Fruit fly (Drosophila melanogaster): ENCODE measurements around the gene shop.

The shop gene

DNA sequence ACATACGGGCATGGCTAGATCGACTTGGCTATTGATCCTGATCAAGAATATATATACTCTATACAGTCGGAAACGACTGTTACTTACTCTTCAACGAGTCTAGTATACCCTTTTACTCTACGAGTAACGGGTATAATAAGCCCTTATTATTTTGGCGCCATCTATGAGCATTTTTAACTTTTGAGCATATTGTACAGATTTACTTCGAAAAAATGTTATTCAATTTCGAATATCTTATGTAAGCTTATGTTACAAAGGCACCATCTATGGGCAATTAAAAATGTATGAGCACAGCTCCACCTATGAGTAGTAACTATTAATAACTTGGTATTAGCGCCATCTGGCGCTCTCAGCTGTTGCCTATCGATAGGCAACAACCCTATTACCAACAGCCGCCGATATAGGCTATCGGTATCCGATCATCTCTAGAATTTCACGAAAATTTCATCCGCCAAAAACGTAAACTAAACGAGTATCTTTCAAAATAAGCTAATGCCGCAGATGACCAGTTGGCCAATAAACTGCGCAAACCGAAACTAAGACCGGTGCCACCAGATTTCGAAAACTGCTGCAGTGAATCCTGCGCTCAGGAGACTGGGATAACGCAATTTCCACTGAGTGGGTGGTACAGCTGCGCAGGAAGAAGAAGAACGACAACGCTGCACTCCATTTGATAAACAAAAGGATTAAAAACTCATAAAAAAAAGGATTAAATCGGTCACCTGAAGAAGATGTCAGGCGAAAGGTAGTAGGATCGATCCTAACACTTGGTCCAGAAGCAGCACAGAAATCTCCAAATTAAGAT lies 4.9 kb downstream of the shop start, which contains the start of gene htk (continued):
- TF ChIP-seq CG7928 (GFP tag; optimal IDR thresholded peaks at IDR 0.05) (peak; percentile 38), wdn (GFP tag; IDR thresholded peaks at IDR 0.05) (no peak), crc (GFP tag; optimal IDR thresholded peaks at IDR 0.05) (no peak), trem (tag; optimal IDR thresholded peaks at IDR 0.05) (peak; percentile 62), bbx (GFP tag; IDR thresholded peaks at IDR 0.05; ENCODE audit: partially characterized antibody) (peak; percentile 96), sob (GFP tag; IDR thresholded peaks at IDR 0.05) (peak; percentile 79), bigmax (GFP tag; optimal IDR thresholded peaks at IDR 0.05) (no peak), Deaf1 (tag; optimal IDR thresholded peaks at IDR 0.05) (peak; percentile 59), CG11085 (GFP tag; IDR thresholded peaks at IDR 0.05) (peak; percentile 72), HLH3B (GFP tag; IDR thresholded peaks at IDR 0.05) (peak; percentile 61), caup (GFP tag; optimal IDR thresholded peaks at IDR 0.05; ENCODE audit: severe bottlenecking) (peak; percentile 58), sim (GFP tag; IDR thresholded peaks at IDR 0.05) (no peak), Adf1 (GFP tag; IDR thresholded peaks at IDR 0.05) (peak; percentile 41; the same call in 1 of the 2 replicates), CG12942 (GFP tag; optimal IDR thresholded peaks at IDR 0.05) (peak; percentile 53), tio (GFP tag; optimal IDR thresholded peaks at IDR 0.05) (no peak), klu (GFP tag; IDR thresholded peaks at IDR 0.05) (no peak; the same call in 1 of the 2 replicates), CG10147 (GFP tag; optimal IDR thresholded peaks at IDR 0.05) (peak; percentile 22), ara (GFP tag; IDR thresholded peaks at IDR 0.05) (0 out of 2 replicates have a peak, but pooled peaks have one; percentile 31), CG17802 (tag; optimal IDR thresholded peaks at IDR 0.05) (no peak), CG1602 (GFP tag; optimal IDR thresholded peaks at IDR 0.05) (peak; percentile 59), CG34422 (GFP tag; IDR thresholded peaks at IDR 0.05) (peak; percentile 96), NC2α (GFP tag; optimal IDR thresholded peaks at IDR 0.05) (peak; percentile 64), Dref (GFP tag; IDR thresholded peaks at IDR 0.05) (peak; percentile 98), Dip2 (GFP tag; IDR thresholded peaks at IDR 0.05) (peak; percentile 91), ewg (GFP tag; optimal IDR thresholded peaks at IDR 0.05) (peak; percentile 40), kni (GFP tag; optimal IDR thresholded peaks at IDR 0.05) (no peak), zen (tag; optimal IDR thresholded peaks at IDR 0.05) (peak; percentile 72), CG10267 (tag; optimal IDR thresholded peaks at IDR 0.05) (peak; percentile 74), CG8765 (GFP tag; IDR thresholded peaks at IDR 0.05) (no peak), trh (GFP tag; optimal IDR thresholded peaks at IDR 0.05) (peak; percentile 60), luna (GFP tag; optimal IDR thresholded peaks at IDR 0.05) (peak; percentile 34), E2f1 (GFP tag; IDR thresholded peaks at IDR 0.05) (peak; percentile 79), Dbx (GFP tag; IDR thresholded peaks at IDR 0.05) (peak; percentile 86; the same call in 2 of the 3 replicates), CG15479 (GFP tag; optimal IDR thresholded peaks at IDR 0.05) (no peak), sug (tag; optimal IDR thresholded peaks at IDR 0.05) (peak; percentile 71), HmgD (GFP tag; optimal IDR thresholded peaks at IDR 0.05) (peak; percentile 91), tgo (GFP tag; IDR thresholded peaks at IDR 0.05) (0 out of 3 replicates have a peak, but pooled peaks have one; percentile 26), pnt (GFP tag; optimal IDR thresholded peaks at IDR 0.05) (peak; percentile 78), CG4360 (GFP tag; IDR thresholded peaks at IDR 0.05) (no peak), CG2116 (GFP tag; optimal IDR thresholded peaks at IDR 0.05) (peak; percentile 84), so (GFP tag; IDR thresholded peaks at IDR 0.05) (no peak), kah (GFP tag; optimal IDR thresholded peaks at IDR 0.05) (no peak), Fer1 (GFP tag; optimal IDR thresholded peaks at IDR 0.05) (peak; percentile 53), cg (GFP tag; optimal IDR thresholded peaks at IDR 0.05) (no peak), vnd (GFP tag; IDR thresholded peaks at IDR 0.05; ENCODE audit: partially characterized antibody) (peak; percentile 77), fd3F (GFP tag; optimal IDR thresholded peaks at IDR 0.05) (peak; percentile 14), Camta (GFP tag; optimal IDR thresholded peaks at IDR 0.05) (peak; percentile 72), CG5245 (GFP tag; optimal IDR thresholded peaks at IDR 0.05) (peak; percentile 83), ac (GFP tag; optimal IDR thresholded peaks at IDR 0.05) (no peak)
